Worm (Caenorhabditis elegans) whole organism, mixed stage, embryonic: Measurements from ENCODE around the gene T22B2.1.

ENCODE experiments used
- M03D4.4 ChIP-seq: sonication (generic microtip); optimal IDR thresholded peaks from 2 replicates; lab custom pipeline; 2017; ENCODE audit warnings: mild to moderate bottlenecking, missing genetic modification characterization, missing compliant biosample characterization
- blmp-1 ChIP-seq: fragments of 150-350 bp; optimal IDR thresholded peaks from 2 replicates; lab custom pipeline; 2014; ENCODE audit warnings: missing biosample characterization, missing genetic modification characterization
- drap-1 ChIP-seq: fragments of 200-800 bp; sonication (Bioruptor generic); optimal IDR thresholded peaks from 3 replicates; lab custom pipeline; 2018; ENCODE audit warnings: mild to moderate bottlenecking, missing genetic modification characterization, missing compliant biosample characterization
- elt-3 ChIP-seq: fragments of 150-350 bp; optimal IDR thresholded peaks from 2 replicates; lab custom pipeline; 2014; ENCODE audit warnings: missing biosample characterization, missing genetic modification characterization
- lin-13 ChIP-seq: fragments of 150-350 bp; optimal IDR thresholded peaks from 2 replicates; lab custom pipeline; 2014; ENCODE audit warnings: missing biosample characterization, missing genetic modification characterization
- lsy-2 ChIP-seq: fragments of 150-350 bp; optimal IDR thresholded peaks from 2 replicates; lab custom pipeline; 2014; ENCODE audit warnings: missing biosample characterization, missing genetic modification characterization
- mep-1 ChIP-seq: fragments of 150-350 bp; optimal IDR thresholded peaks from 2 replicates; lab custom pipeline; 2017; ENCODE audit warnings: missing biosample characterization, missing genetic modification reagents, missing genetic modification characterization, inconsistent platforms
- nhr-76 ChIP-seq: sonication (generic microtip); optimal IDR thresholded peaks from 2 replicates; lab custom pipeline; 2017; ENCODE audit warnings: missing biosample characterization, missing genetic modification characterization
- pha-4 ChIP-seq: fragments of 150-350 bp; optimal IDR thresholded peaks from 2 replicates; lab custom pipeline; 2018; ENCODE audit warnings: missing biosample characterization, missing genetic modification reagents, missing genetic modification characterization
- sem-2 ChIP-seq: fragments of 200-800 bp; sonication (Bioruptor generic); optimal IDR thresholded peaks from 2 replicates; lab custom pipeline; 2018; ENCODE audit warnings: mild to moderate bottlenecking, missing genetic modification characterization, missing compliant biosample characterization
- sptf-1 ChIP-seq: sonication (generic microtip); optimal IDR thresholded peaks from 2 replicates; lab custom pipeline; 2017; ENCODE audit warnings: mild to moderate bottlenecking, missing genetic modification characterization, moderate library complexity, missing compliant biosample characterization
- unc-62 ChIP-seq: fragments of 150-350 bp; optimal IDR thresholded peaks from 2 replicates; lab custom pipeline; 2014; ENCODE audit warnings: missing biosample characterization, missing genetic modification reagents, missing genetic modification characterization
- ztf-11 ChIP-seq: fragments of 150-350 bp; optimal IDR thresholded peaks from 2 replicates; lab custom pipeline; 2014; ENCODE audit warnings: missing biosample characterization, missing genetic modification characterization

DNA sequence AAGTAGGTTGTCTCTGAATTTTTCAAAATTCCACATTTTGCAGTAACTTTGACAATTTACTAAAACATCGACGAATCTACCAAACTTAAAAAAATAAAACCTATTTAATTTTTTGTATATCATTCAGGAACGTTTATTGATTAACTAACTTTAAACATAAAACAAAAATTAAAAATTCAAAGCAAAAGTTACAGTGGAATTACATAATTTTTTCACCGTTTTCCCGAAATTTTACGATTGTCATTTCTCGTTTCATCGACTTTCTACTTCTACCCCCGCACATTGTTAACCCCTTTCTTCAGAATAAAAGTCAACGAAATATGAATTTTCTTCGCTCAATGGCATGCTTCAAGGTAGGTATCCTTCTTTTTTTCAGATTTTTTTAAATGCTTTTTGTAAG is 47.6 kb upstream of the T22B2.1 start, which contains the start of gene F47F2.1:
- TF ChIP-seq sptf-1 (tag; lab: Kevin White, UChicago) (no peak), mep-1 (no peak), sem-2 (no peak), drap-1 (no peak), lin-13 (no peak), M03D4.4 (tag; lab: Kevin White, UChicago) (no peak), ztf-11 (tag; lab: Kevin White, UChicago) (no peak), unc-62 (no peak), blmp-1 (no peak), elt-3 (tag; lab: Kevin White, UChicago) (no peak), nhr-76 (tag; lab: Kevin White, UChicago) (no peak), lsy-2 (no peak), pha-4 (tag; lab: Kevin White, UChicago) (no peak)
